Worm (Caenorhabditis elegans) whole organism, midembryonic: ENCODE results near the gene rsa-2.

ENCODE experiments used
- T22C8.4 ChIP-seq: fragments of 200-800 bp; sonication (Bioruptor generic); IDR thresholded peaks from 2 replicates; pipeline ENCODE4 v1.3.6; 2022; ENCODE audit warnings: missing genetic modification characterization, missing compliant biosample characterization
- cog-1 ChIP-seq: sonication (generic microtip); optimal IDR thresholded peaks from 2 replicates; lab custom pipeline; 2016; ENCODE audit warnings: missing genetic modification characterization, missing compliant biosample characterization
- flt-1 ChIP-seq: fragments of 200-800 bp; sonication (Bioruptor generic); IDR thresholded peaks from 2 replicates; pipeline ENCODE4 v1.3.6; 2022; ENCODE audit warnings: missing genetic modification characterization, missing compliant biosample characterization
- klf-2 ChIP-seq: fragments of 200-800 bp; sonication (Bioruptor generic); conservative IDR thresholded peaks from 2 replicates; pipeline ENCODE4 v1.3.6; 2022; ENCODE audit warnings: missing genetic modification reagents, missing genetic modification characterization, missing compliant biosample characterization
- med-1 ChIP-seq: sonication (generic microtip); optimal IDR thresholded peaks from 2 replicates; lab custom pipeline; 2017; ENCODE audit warnings: missing genetic modification characterization, mild to moderate bottlenecking, missing compliant biosample characterization, antibody characterized with exemption, missing genetic modification reagents; ENCODE audit not compliant: insufficient read depth
- ref-1 ChIP-seq: fragments of 200-800 bp; sonication (Bioruptor generic); conservative IDR thresholded peaks from 2 replicates; pipeline ENCODE4 v1.3.6; 2022; ENCODE audit warnings: missing genetic modification reagents, missing genetic modification characterization, missing compliant biosample characterization
- tab-1 ChIP-seq: fragments of 200-800 bp; sonication (Bioruptor generic); IDR thresholded peaks from 2 replicates; pipeline ENCODE4 v1.3.6; 2022; ENCODE audit warnings: missing genetic modification characterization, missing compliant biosample characterization
- ztf-23 ChIP-seq: fragments of 200-800 bp; sonication (Bioruptor generic); IDR thresholded peaks from 2 replicates; pipeline ENCODE4 v1.3.6; 2022; ENCODE audit warnings: missing genetic modification reagents, missing genetic modification characterization, missing compliant biosample characterization
- ztf-29 ChIP-seq: fragments of 200-800 bp; sonication (Bioruptor generic); IDR thresholded peaks from 2 replicates; pipeline ENCODE4 v1.3.6; 2022; ENCODE audit warnings: missing genetic modification reagents, missing genetic modification characterization, missing compliant biosample characterization

rsa-2 gene

ce11 chrIII:11068553-11068952, 5.3 kb downstream of the rsa-2 start, which contains the start of gene W09D6.1:
TSS of gene W09D6.1 (plus strand) at chrIII:11068853.
- TF ChIP-seq med-1 (no peak), ztf-23 (GFP tag; lab: Robert Waterston, UW) (no peak), tab-1 (GFP tag; lab: Robert Waterston, UW) (no peak), ztf-29 (GFP tag; lab: Robert Waterston, UW) (no peak), ref-1 (GFP tag; lab: Robert Waterston, UW) (no peak), cog-1 (tag; lab: Kevin White, UChicago) (no peak)

- TF ChIP-seq flt-1 (GFP tag; lab: Robert Waterston, UW): no peak
- no peak for TF ChIP-seq ztf-23 (GFP tag; lab: Robert Waterston, UW)
- TF ChIP-seq T22C8.4 (GFP tag; lab: Robert Waterston, UW): no peak
- TF ChIP-seq klf-2 (GFP tag; lab: Robert Waterston, UW): no peak
- TF ChIP-seq med-1: no peak
- TF ChIP-seq ref-1 (GFP tag; lab: Robert Waterston, UW): no peak
- no peak for TF ChIP-seq ztf-29 (GFP tag; lab: Robert Waterston, UW)
- TF ChIP-seq tab-1 (GFP tag; lab: Robert Waterston, UW): no peak
- TF ChIP-seq cog-1 (tag; lab: Kevin White, UChicago): no peak
Observed at ce11 chrIII:11069265-11069664, 6.0 kb downstream of the rsa-2 start.

ce11 chrIII:11070210-11070609, 6.9 kb downstream of the rsa-2 start:
- peak; percentile 83 for TF ChIP-seq T22C8.4 (GFP tag; lab: Robert Waterston, UW)
- no peak for TF ChIP-seq tab-1 (GFP tag; lab: Robert Waterston, UW)
- no peak for TF ChIP-seq med-1
- TF ChIP-seq ztf-29 (GFP tag; lab: Robert Waterston, UW): no peak
- no peak for TF ChIP-seq flt-1 (GFP tag; lab: Robert Waterston, UW)
- TF ChIP-seq cog-1 (tag; lab: Kevin White, UChicago): no peak
- TF ChIP-seq ztf-23 (GFP tag; lab: Robert Waterston, UW): no peak

- no peak for TF ChIP-seq T22C8.4 (GFP tag; lab: Robert Waterston, UW)
- no peak for TF ChIP-seq ztf-29 (GFP tag; lab: Robert Waterston, UW)
- no peak for TF ChIP-seq klf-2 (GFP tag; lab: Robert Waterston, UW)
- TF ChIP-seq flt-1 (GFP tag; lab: Robert Waterston, UW): no peak
- TF ChIP-seq med-1: no peak
- no peak for TF ChIP-seq ztf-23 (GFP tag; lab: Robert Waterston, UW)
- TF ChIP-seq cog-1 (tag; lab: Kevin White, UChicago): no peak
Observed at ce11 chrIII:11074214-11074613, 10.9 kb downstream of the rsa-2 start, which contains the start of gene str-261. TSS of gene str-261 (plus strand) at chrIII:11074514.

ce11 chrIII:11076743-11077142, 13.5 kb downstream of the rsa-2 start:
- peak; percentile 51; the same call in 1 of the 2 replicates for TF ChIP-seq T22C8.4 (GFP tag; lab: Robert Waterston, UW)
- no peak for TF ChIP-seq klf-2 (GFP tag; lab: Robert Waterston, UW)

ce11 chrIII:11077404-11077803, 14.1 kb downstream of the rsa-2 start, which contains the start of gene str-246:
TSS of gene str-246 (plus strand) at chrIII:11077704.
- TF ChIP-seq tab-1 (GFP tag; lab: Robert Waterston, UW) (no peak), ref-1 (GFP tag; lab: Robert Waterston, UW) (no peak), med-1 (no peak), ztf-23 (GFP tag; lab: Robert Waterston, UW) (no peak), ztf-29 (GFP tag; lab: Robert Waterston, UW) (no peak), flt-1 (GFP tag; lab: Robert Waterston, UW) (no peak), klf-2 (GFP tag; lab: Robert Waterston, UW) (no peak), cog-1 (tag; lab: Kevin White, UChicago) (no peak), T22C8.4 (GFP tag; lab: Robert Waterston, UW) (no peak)

ce11 chrIII:11079445-11079844, 16.2 kb downstream of the rsa-2 start, which contains the start of gene W09D6.4:
TSS of gene W09D6.4 (plus strand) at chrIII:11079745.
- TF ChIP-seq med-1 (no peak), ztf-29 (GFP tag; lab: Robert Waterston, UW) (no peak), flt-1 (GFP tag; lab: Robert Waterston, UW) (no peak), ref-1 (GFP tag; lab: Robert Waterston, UW) (no peak), tab-1 (GFP tag; lab: Robert Waterston, UW) (no peak), cog-1 (tag; lab: Kevin White, UChicago) (no peak), T22C8.4 (GFP tag; lab: Robert Waterston, UW) (no peak), ztf-23 (GFP tag; lab: Robert Waterston, UW) (no peak), klf-2 (GFP tag; lab: Robert Waterston, UW) (no peak)

- peak; percentile 80 for TF ChIP-seq T22C8.4 (GFP tag; lab: Robert Waterston, UW)
Observed at ce11 chrIII:11079884-11080283, 16.6 kb downstream of the rsa-2 start.

ce11 chrIII:11082604-11083003, 19.3 kb downstream of the rsa-2 start:
- TF ChIP-seq ztf-23 (GFP tag; lab: Robert Waterston, UW) (no peak), med-1 (no peak), ztf-29 (GFP tag; lab: Robert Waterston, UW) (no peak), T22C8.4 (GFP tag; lab: Robert Waterston, UW) (no peak), flt-1 (GFP tag; lab: Robert Waterston, UW) (no peak), cog-1 (tag; lab: Kevin White, UChicago) (no peak), tab-1 (GFP tag; lab: Robert Waterston, UW) (no peak), klf-2 (GFP tag; lab: Robert Waterston, UW) (no peak), ref-1 (GFP tag; lab: Robert Waterston, UW) (no peak)

ce11 chrIII:11083993-11084392, 20.7 kb downstream of the rsa-2 start:
- TF ChIP-seq cog-1 (tag; lab: Kevin White, UChicago) (no peak), ref-1 (GFP tag; lab: Robert Waterston, UW) (no peak), ztf-29 (GFP tag; lab: Robert Waterston, UW) (no peak), tab-1 (GFP tag; lab: Robert Waterston, UW) (no peak), klf-2 (GFP tag; lab: Robert Waterston, UW) (no peak)
